Worm (Caenorhabditis elegans) whole organism, young adult: Measurements from ENCODE around the gene srx-73.

Experiments
- B0019.2 ChIP-seq: fragments of 200-800 bp; sonication (Bioruptor generic); conservative IDR thresholded peaks from 2 replicates; pipeline ENCODE4 v1.3.6; 2022; ENCODE audit warnings: missing genetic modification reagents, missing genetic modification characterization, missing compliant biosample characterization
- B0035.1 ChIP-seq: sonication (generic microtip); optimal IDR thresholded peaks from 2 replicates; lab custom pipeline; 2016; ENCODE audit warnings: missing genetic modification characterization, mild to moderate bottlenecking, missing compliant biosample characterization, missing genotype, missing genetic modification reagents
- B0336.3 ChIP-seq: fragments of 200-800 bp; sonication (Bioruptor generic); IDR thresholded peaks from 2 replicates; pipeline ENCODE4 v1.3.6; 2022; ENCODE audit warnings: missing genetic modification characterization, missing compliant biosample characterization
- F10E7.11 ChIP-seq: sonication (generic microtip); optimal IDR thresholded peaks from 2 replicates; lab custom pipeline; 2017; ENCODE audit warnings: mild to moderate bottlenecking, missing genetic modification characterization, moderate library complexity, missing compliant biosample characterization
- F22D6.2 ChIP-seq: sonication (generic microtip); optimal IDR thresholded peaks from 2 replicates; lab custom pipeline; 2016; ENCODE audit warnings: mild to moderate bottlenecking, missing genetic modification characterization, missing compliant biosample characterization
- F37B4.10 ChIP-seq: fragments of 200-800 bp; sonication (Bioruptor generic); IDR thresholded peaks from 2 replicates; pipeline ENCODE4 v1.3.6; 2022; ENCODE audit warnings: missing genetic modification characterization, missing compliant biosample characterization
- T07F8.4 ChIP-seq: sonication (generic microtip); optimal IDR thresholded peaks from 2 replicates; lab custom pipeline; 2016; ENCODE audit warnings: mild to moderate bottlenecking, missing genetic modification characterization, moderate library complexity, missing compliant biosample characterization
- Y53G8AR.9 ChIP-seq: fragments of 200-800 bp; sonication (Bioruptor generic); conservative IDR thresholded peaks from 2 replicates; pipeline ENCODE4 v1.3.6; 2022; ENCODE audit warnings: missing genetic modification reagents, missing genetic modification characterization, missing compliant biosample characterization
- Y56A3A.18 ChIP-seq: fragments of 200-800 bp; sonication (Bioruptor generic); IDR thresholded peaks from 2 replicates; pipeline ENCODE4 v1.3.6; 2022; ENCODE audit warnings: missing genetic modification reagents, missing genetic modification characterization, missing compliant biosample characterization
- Y95B8A.8 ChIP-seq: fragments of 200-800 bp; sonication (Bioruptor generic); IDR thresholded peaks from 2 replicates; pipeline ENCODE4 v1.3.6; 2022; ENCODE audit warnings: missing genetic modification reagents, missing genetic modification characterization, missing compliant biosample characterization
- ZK185.1 ChIP-seq: sonication (generic microtip); optimal IDR thresholded peaks from 2 replicates; lab custom pipeline; 2016; ENCODE audit warnings: mild to moderate bottlenecking, missing genetic modification characterization, missing compliant biosample characterization; ENCODE audit not compliant: poor library complexity, severe bottlenecking
- aptf-3 ChIP-seq: fragments of 200-800 bp; sonication (Bioruptor generic); IDR thresholded peaks from 2 replicates; pipeline ENCODE4 v1.3.6; 2022; ENCODE audit warnings: missing genetic modification characterization, missing compliant biosample characterization
- atf-7 ChIP-seq: sonication (generic microtip); optimal IDR thresholded peaks from 2 replicates; lab custom pipeline; 2017; ENCODE audit warnings: mild to moderate bottlenecking, missing genetic modification characterization, missing compliant biosample characterization
- athp-1 ChIP-seq: sonication (generic microtip); optimal IDR thresholded peaks from 2 replicates; lab custom pipeline; 2017; ENCODE audit warnings: mild to moderate bottlenecking, missing genetic modification characterization, missing compliant biosample characterization
- attf-3 ChIP-seq: fragments of 200-800 bp; sonication (Bioruptor generic); conservative IDR thresholded peaks from 2 replicates; pipeline ENCODE4 v1.3.6; 2022; ENCODE audit warnings: missing genetic modification reagents, missing genetic modification characterization, missing compliant biosample characterization
- attf-5 ChIP-seq: fragments of 200-800 bp; sonication (Bioruptor generic); optimal IDR thresholded peaks from 2 replicates; lab custom pipeline; 2018; ENCODE audit warnings: mild to moderate bottlenecking, missing genetic modification characterization, missing compliant biosample characterization
- attf-6 ChIP-seq: fragments of 200-800 bp; sonication (Bioruptor generic); IDR thresholded peaks from 2 replicates; pipeline ENCODE4 v1.3.6; 2022; ENCODE audit warnings: missing genetic modification reagents, missing genetic modification characterization, missing compliant biosample characterization
- ccch-3 ChIP-seq: fragments of 200-800 bp; sonication (Bioruptor generic); optimal IDR thresholded peaks from 2 replicates; lab custom pipeline; 2018; ENCODE audit warnings: mild to moderate bottlenecking, missing genetic modification characterization, missing compliant biosample characterization
- cebp-2 ChIP-seq: fragments of 200-800 bp; sonication (Bioruptor generic); IDR thresholded peaks from 2 replicates; pipeline ENCODE4 v1.3.6; 2022; ENCODE audit warnings: missing genetic modification characterization, missing compliant biosample characterization
- ceh-100 ChIP-seq: fragments of 200-800 bp; sonication (Bioruptor generic); IDR thresholded peaks from 2 replicates; pipeline ENCODE4 v1.3.6; 2022; ENCODE audit warnings: missing genetic modification reagents, missing genetic modification characterization, missing compliant biosample characterization
- ceh-27 ChIP-seq: fragments of 200-800 bp; sonication (Bioruptor generic); optimal IDR thresholded peaks from 2 replicates; lab custom pipeline; 2018; ENCODE audit warnings: mild to moderate bottlenecking, missing genetic modification characterization, moderate library complexity, missing compliant biosample characterization
- ceh-58 ChIP-seq: fragments of 200-800 bp; sonication (Bioruptor generic); IDR thresholded peaks from 2 replicates; pipeline ENCODE4 v1.3.6; 2022; ENCODE audit warnings: missing genetic modification characterization, missing compliant biosample characterization
- egl-18 ChIP-seq: fragments of 200-800 bp; sonication (Bioruptor generic); IDR thresholded peaks from 2 replicates; pipeline ENCODE4 v1.3.6; 2022; ENCODE audit warnings: missing genetic modification reagents, missing genetic modification characterization, missing compliant biosample characterization
- egl-44 ChIP-seq: fragments of 200-800 bp; sonication (Bioruptor generic); IDR thresholded peaks from 2 replicates; pipeline ENCODE4 v1.3.6; 2022; ENCODE audit warnings: missing genetic modification reagents, missing genetic modification characterization, missing compliant biosample characterization
- ekl-4 ChIP-seq: fragments of 200-800 bp; sonication (Bioruptor generic); IDR thresholded peaks from 2 replicates; pipeline ENCODE4 v1.3.6; 2022; ENCODE audit warnings: missing genetic modification reagents, missing genetic modification characterization, missing compliant biosample characterization
- gei-17 ChIP-seq: fragments of 200-800 bp; sonication (Bioruptor generic); optimal IDR thresholded peaks from 2 replicates; lab custom pipeline; 2018; ENCODE audit warnings: mild to moderate bottlenecking, missing genetic modification characterization, missing compliant biosample characterization
- him-1 ChIP-seq: sonication (generic microtip); optimal IDR thresholded peaks from 2 replicates; lab custom pipeline; 2016; ENCODE audit warnings: missing genotype, missing genetic modification reagents, missing genetic modification characterization, missing compliant biosample characterization
- hlh-26 ChIP-seq: fragments of 200-800 bp; sonication (Bioruptor generic); conservative IDR thresholded peaks from 2 replicates; pipeline ENCODE4 v1.3.6; 2022; ENCODE audit warnings: missing genetic modification reagents, missing genetic modification characterization, missing compliant biosample characterization
- let-607 ChIP-seq, 2 experiments: fragments of 200-800 bp in 1 of 2; sonication (Bioruptor generic) in 1 of 2; sonication (generic microtip) in 1 of 2; optimal IDR thresholded peaks; 2 replicates each; lab custom pipeline; 2016 to 2018; ENCODE audit warnings: mild to moderate bottlenecking in 2 of 2, missing compliant biosample characterization in 2 of 2, missing genetic modification characterization in 2 of 2, moderate library complexity in 2 of 2, missing genotype in 1 of 2
- lin-40 ChIP-seq: sonication (generic microtip); optimal IDR thresholded peaks from 2 replicates; lab custom pipeline; 2016; ENCODE audit warnings: missing genetic modification characterization, mild to moderate bottlenecking, missing compliant biosample characterization, missing genotype, missing genetic modification reagents
- lir-1 ChIP-seq: fragments of 200-800 bp; sonication (Bioruptor generic); conservative IDR thresholded peaks from 2 replicates; pipeline ENCODE4 v1.3.6; 2022; ENCODE audit warnings: missing genetic modification reagents, missing genetic modification characterization, missing compliant biosample characterization
- madf-10 ChIP-seq: sonication (generic microtip); optimal IDR thresholded peaks from 2 replicates; lab custom pipeline; 2016; ENCODE audit warnings: mild to moderate bottlenecking, missing genetic modification characterization, missing compliant biosample characterization
- mcd-1 ChIP-seq: fragments of 200-800 bp; sonication (Bioruptor generic); IDR thresholded peaks from 2 replicates; pipeline ENCODE4 v1.3.6; 2022; ENCODE audit warnings: missing genetic modification reagents, missing genetic modification characterization, missing compliant biosample characterization
- mxl-1 ChIP-seq: sonication (generic microtip); optimal IDR thresholded peaks from 2 replicates; lab custom pipeline; 2016; ENCODE audit warnings: missing genetic modification characterization, missing compliant biosample characterization
- nfya-1 ChIP-seq: sonication (generic microtip); optimal IDR thresholded peaks from 2 replicates; lab custom pipeline; 2017; ENCODE audit warnings: antibody characterized with exemption, missing compliant biosample characterization, missing genetic modification characterization, borderline replicate concordance; ENCODE audit not compliant: insufficient read depth
- nhr-179 ChIP-seq: sonication (generic microtip); optimal IDR thresholded peaks from 2 replicates; lab custom pipeline; 2016; ENCODE audit warnings: mild to moderate bottlenecking, missing genetic modification characterization, missing compliant biosample characterization
- nhr-90 ChIP-seq: sonication (generic microtip); optimal IDR thresholded peaks from 2 replicates; lab custom pipeline; 2016; ENCODE audit warnings: missing genotype, mild to moderate bottlenecking, missing genetic modification characterization, missing compliant biosample characterization
- pbrm-1 ChIP-seq: fragments of 200-800 bp; sonication (Bioruptor generic); IDR thresholded peaks from 2 replicates; pipeline ENCODE4 v1.3.6; 2022; ENCODE audit warnings: missing genetic modification reagents, missing genetic modification characterization, missing compliant biosample characterization
- rcor-1 ChIP-seq: fragments of 200-800 bp; sonication (Bioruptor generic); IDR thresholded peaks from 2 replicates; pipeline ENCODE4 v1.3.6; 2022; ENCODE audit warnings: missing genetic modification reagents, missing genetic modification characterization, missing compliant biosample characterization
- repo-1 ChIP-seq: sonication (generic microtip); optimal IDR thresholded peaks from 2 replicates; lab custom pipeline; 2017; ENCODE audit warnings: mild to moderate bottlenecking, missing genetic modification characterization, missing compliant biosample characterization
- snpc-3.4 ChIP-seq: sonication (generic microtip); optimal IDR thresholded peaks from 2 replicates; lab custom pipeline; 2017; ENCODE audit warnings: missing genetic modification characterization, mild to moderate bottlenecking, missing compliant biosample characterization, antibody characterized with exemption, moderate library complexity, missing genotype, missing genetic modification reagents
- unc-62 ChIP-seq: fragments of 150-350 bp; optimal IDR thresholded peaks from 2 replicates; lab custom pipeline; 2014; ENCODE audit warnings: missing biosample characterization, missing genetic modification reagents, missing genetic modification characterization
- ztf-25 ChIP-seq: fragments of 200-800 bp; sonication (Bioruptor generic); IDR thresholded peaks from 2 replicates; pipeline ENCODE4 v1.3.6; 2022; ENCODE audit warnings: missing genetic modification reagents, missing genetic modification characterization, missing compliant biosample characterization
- ztf-26 ChIP-seq: sonication (generic microtip); optimal IDR thresholded peaks from 2 replicates; lab custom pipeline; 2017; ENCODE audit warnings: missing genetic modification characterization, missing compliant biosample characterization

The srx-73 gene

ce11 chrV:4687944-4688505 lies 22.5 kb upstream of the srx-73 start, which contains the start of gene K03B4.2 (continued):
- 0 out of 2 replicates have a peak, but pooled peaks have one; percentile 7 for TF ChIP-seq Y56A3A.18 (GFP tag; lab: Robert Waterston, UW)
- TF ChIP-seq hlh-26 (GFP tag; lab: Robert Waterston, UW), result no peak
- TF ChIP-seq rcor-1 (GFP tag; lab: Robert Waterston, UW), result no peak
- TF ChIP-seq madf-10 (tag; lab: Kevin White, UChicago), result no peak
- TF ChIP-seq Y53G8AR.9 (GFP tag; lab: Robert Waterston, UW), result peak; percentile 69; the same call in 1 of the 2 replicates
- TF ChIP-seq nhr-90 (tag; lab: Kevin White, UChicago), result no peak
- TF ChIP-seq atf-7, result no peak
- no peak for TF ChIP-seq snpc-3.4 (tag; lab: Kevin White, UChicago)
- TF ChIP-seq attf-3, result no peak
- TF ChIP-seq egl-18 (GFP tag; lab: Robert Waterston, UW), result 0 out of 2 replicates have a peak, but pooled peaks have one; percentile 19
- TF ChIP-seq attf-6 (GFP tag; lab: Robert Waterston, UW), result no peak
- TF ChIP-seq ztf-26 (tag; lab: Kevin White, UChicago), result no peak
- TF ChIP-seq let-607 (tag; optimal IDR thresholded peaks at IDR 0.05; lab: Kevin White, UChicago), result no peak
- no peak for TF ChIP-seq athp-1
- TF ChIP-seq B0035.1 (tag; lab: Kevin White, UChicago), result no peak

ce11 chrV:4686680-4687470 lies 21.3 kb upstream of the srx-73 start, which contains the start of gene taf-10:
taf-10 (plus strand) TSS chrV:4687103.
- TF ChIP-seq ccch-3 (no peak), T07F8.4 (tag; lab: Kevin White, UChicago) (no peak), F37B4.10 (GFP tag; lab: Robert Waterston, UW) (no peak), B0019.2 (GFP tag; lab: Robert Waterston, UW) (no peak), ceh-58 (GFP tag; lab: Robert Waterston, UW) (no peak), lir-1 (GFP tag; lab: Robert Waterston, UW) (no peak), cebp-2 (GFP tag; lab: Robert Waterston, UW) (no peak), ekl-4 (GFP tag; lab: Robert Waterston, UW) (no peak), B0336.3 (GFP tag; lab: Robert Waterston, UW) (no peak), F10E7.11 (tag; lab: Kevin White, UChicago) (no peak), madf-10 (tag; lab: Kevin White, UChicago) (no peak), aptf-3 (GFP tag; lab: Robert Waterston, UW) (no peak), F22D6.2 (no peak), attf-5 (GFP tag; lab: Kevin White, UChicago) (peak; percentile 49), gei-17 (GFP tag; lab: Kevin White, UChicago) (no peak), attf-3 (0 out of 2 replicates have a peak, but pooled peaks have one; percentile 25), ztf-25 (GFP tag; lab: Robert Waterston, UW) (no peak), Y95B8A.8 (GFP tag; lab: Robert Waterston, UW) (no peak), lin-40 (tag; lab: Kevin White, UChicago) (peak; percentile 13), him-1 (tag; lab: Kevin White, UChicago) (no peak), mcd-1 (GFP tag; lab: Robert Waterston, UW) (no peak), Y56A3A.18 (GFP tag; lab: Robert Waterston, UW) (no peak), egl-44 (0 out of 2 replicates have a peak, but pooled peaks have one; percentile 50), mxl-1 (tag; lab: Kevin White, UChicago) (no peak), ceh-27 (GFP tag; lab: Kevin White, UChicago) (no peak), hlh-26 (GFP tag; lab: Robert Waterston, UW) (no peak), repo-1 (tag; lab: Kevin White, UChicago) (no peak), unc-62 (no peak), nfya-1 (tag; lab: Kevin White, UChicago) (no peak), ZK185.1 (tag; lab: Kevin White, UChicago) (no peak), ceh-100 (peak; percentile 15; the same call in 1 of the 2 replicates), pbrm-1 (GFP tag; lab: Robert Waterston, UW) (peak; percentile 49; the same call in 1 of the 2 replicates), nhr-179 (tag; lab: Kevin White, UChicago) (no peak)
